Worm (Caenorhabditis elegans): ENCODE measurements around the gene pfk-1.2.

ce11 chrV:9556668-9557067 lies 25.1 kb downstream of the pfk-1.2 start:
- TF ChIP-seq tab-1 (GFP tag; IDR thresholded peaks at IDR 0.05) (no peak), ztf-23 (GFP tag; IDR thresholded peaks at IDR 0.05) (no peak), ref-1 (GFP tag; conservative IDR thresholded peaks at IDR 0.05) (no peak), cog-1 (tag; optimal IDR thresholded peaks at IDR 0.05) (no peak)
